Worm (Caenorhabditis elegans): ENCODE data around the gene ZC15.3.

- TF ChIP-seq ceh-34 (tag; optimal IDR thresholded peaks at IDR 0.05): no peak
- no peak for TF ChIP-seq rnt-1 (tag; optimal IDR thresholded peaks at IDR 0.05)
- no peak for TF ChIP-seq dmd-4 (tag; optimal IDR thresholded peaks at IDR 0.05; ENCODE audit: borderline replicate concordance)
- TF ChIP-seq pha-4 (tag; optimal IDR thresholded peaks at IDR 0.05): no peak
- TF ChIP-seq ama-1 (optimal IDR thresholded peaks at IDR 0.05): no peak
- no peak for TF ChIP-seq C38D4.7 (GFP tag; optimal IDR thresholded peaks at IDR 0.05)
- TF ChIP-seq tbx-7 (tag; optimal IDR thresholded peaks at IDR 0.05): no peak
- TF ChIP-seq tbx-2 (tag; optimal IDR thresholded peaks at IDR 0.05): no peak
- TF ChIP-seq ceh-9 (tag; optimal IDR thresholded peaks at IDR 0.05): no peak
- TF ChIP-seq ceh-2 (tag; optimal IDR thresholded peaks at IDR 0.05): no peak
- TF ChIP-seq pag-3 (tag; optimal IDR thresholded peaks at IDR 0.05; ENCODE audit: borderline replicate concordance): no peak
- TF ChIP-seq syd-9 (tag; optimal IDR thresholded peaks at IDR 0.05): no peak
- no peak for TF ChIP-seq elt-4 (tag; optimal IDR thresholded peaks at IDR 0.05)
- no peak for TF ChIP-seq fkh-10 (GFP tag; optimal IDR thresholded peaks at IDR 0.05)
Measured at ce11 chrV:20347625-20348024, 44.2 kb downstream of the ZC15.3 start.

Data from whole organism, late embryonic.